Fruit fly (Drosophila melanogaster) whole organism, embryonic: ENCODE results near the gene Takl2.

Source experiments
- CG10462 ChIP-seq: fragments of 200-800 bp; sonication (Bioruptor generic); optimal IDR thresholded peaks from 2 replicates; lab custom pipeline; 2016; ENCODE audit warnings: missing biosample characterization, missing genetic modification characterization
- CG11456 ChIP-seq: fragments of 200-800 bp; sonication (Bioruptor generic); IDR thresholded peaks from 3 replicates; pipeline ENCODE4 v1.3.6; 2022; ENCODE audit warnings: missing biosample characterization, missing genetic modification characterization
- CG11695 ChIP-seq: fragments of 200-800 bp; sonication (Bioruptor generic); IDR thresholded peaks from 3 replicates; pipeline ENCODE4 v1.3.6; 2022; ENCODE audit warnings: missing biosample characterization, missing genetic modification characterization
- CG12219 ChIP-seq: fragments of 200-800 bp; sonication (Bioruptor generic); optimal IDR thresholded peaks from 3 replicates; lab custom pipeline; 2018; ENCODE audit warnings: missing biosample characterization, mild to moderate bottlenecking, missing genetic modification characterization
- CG14710 ChIP-seq: fragments of 200-800 bp; sonication (Bioruptor generic); optimal IDR thresholded peaks from 3 replicates; lab custom pipeline; 2019; ENCODE audit warnings: missing biosample characterization, mild to moderate bottlenecking, missing genetic modification characterization, moderate library complexity
- CG15601 ChIP-seq: fragments of 200-800 bp; sonication (Bioruptor generic); optimal IDR thresholded peaks from 3 replicates; lab custom pipeline; 2019; ENCODE audit warnings: missing biosample characterization, mild to moderate bottlenecking, missing genetic modification characterization, moderate library complexity
- CG1602 ChIP-seq: fragments of 200-800 bp; sonication (Bioruptor generic); optimal IDR thresholded peaks from 3 replicates; lab custom pipeline; 2016; ENCODE audit warnings: missing biosample characterization, missing genetic modification characterization
- CG17802 ChIP-seq: fragments of 200-800 bp; sonication (Bioruptor generic); optimal IDR thresholded peaks from 2 replicates; lab custom pipeline; 2018; ENCODE audit warnings: missing biosample characterization, mild to moderate bottlenecking, missing genetic modification characterization, moderate library complexity
- CG18262 ChIP-seq: fragments of 200-800 bp; optimal IDR thresholded peaks from 3 replicates; lab custom pipeline; 2019; ENCODE audit warnings: missing biosample characterization, mild to moderate bottlenecking, missing genetic modification characterization, moderate library complexity
- CG18476 ChIP-seq: fragments of 200-800 bp; sonication (Bioruptor generic); optimal IDR thresholded peaks from 2 replicates; lab custom pipeline; 2016; ENCODE audit warnings: missing biosample characterization, mild to moderate bottlenecking, missing genetic modification characterization
- CG18599 ChIP-seq: fragments of 200-800 bp; sonication (Bioruptor generic); optimal IDR thresholded peaks from 3 replicates; lab custom pipeline; 2017; ENCODE audit warnings: missing biosample characterization, missing genetic modification characterization, mild to moderate bottlenecking, moderate library complexity, missing genetic modification reagents
- CG2116 ChIP-seq: fragments of 200-800 bp; sonication (Bioruptor generic); optimal IDR thresholded peaks from 3 replicates; lab custom pipeline; 2018; ENCODE audit warnings: missing biosample characterization, mild to moderate bottlenecking, missing genetic modification characterization
- CG2712 ChIP-seq: fragments of 200-800 bp; optimal IDR thresholded peaks from 3 replicates; lab custom pipeline; 2019; ENCODE audit warnings: missing biosample characterization, mild to moderate bottlenecking, missing genetic modification characterization, moderate library complexity
- CG31388 ChIP-seq: fragments of 200-800 bp; sonication (Bioruptor generic); optimal IDR thresholded peaks from 2 replicates; lab custom pipeline; 2016; ENCODE audit warnings: missing biosample characterization, missing genetic modification characterization
- CG42726 ChIP-seq: fragments of 200-800 bp; sonication (Bioruptor generic); IDR thresholded peaks from 2 replicates; pipeline ENCODE4 v1.3.6; 2022; ENCODE audit warnings: missing biosample characterization, missing genetic modification characterization; ENCODE audit not compliant: partially characterized antibody
- CG4328 ChIP-seq: fragments of 200-800 bp; sonication (Bioruptor generic); optimal IDR thresholded peaks from 3 replicates; lab custom pipeline; 2017; ENCODE audit warnings: missing biosample characterization, missing genetic modification reagents, missing genetic modification characterization
- CG4424 ChIP-seq: fragments of 200-800 bp; sonication (Bioruptor generic); optimal IDR thresholded peaks from 3 replicates; lab custom pipeline; 2016; ENCODE audit warnings: missing biosample characterization, missing genetic modification characterization
- CG4820 ChIP-seq: fragments of 200-800 bp; sonication (Bioruptor generic); optimal IDR thresholded peaks from 3 replicates; lab custom pipeline; 2016; ENCODE audit warnings: missing biosample characterization, missing genetic modification characterization
- CG6683 ChIP-seq: fragments of 200-800 bp; sonication (Bioruptor generic); optimal IDR thresholded peaks from 2 replicates; lab custom pipeline; 2017; ENCODE audit warnings: missing biosample characterization, mild to moderate bottlenecking, missing genetic modification characterization, missing genetic modification reagents
- CG6854 ChIP-seq: fragments of 200-800 bp; sonication (Bioruptor generic); optimal IDR thresholded peaks from 3 replicates; lab custom pipeline; 2017; ENCODE audit warnings: missing biosample characterization, mild to moderate bottlenecking, missing genetic modification characterization
- CG7745 ChIP-seq: fragments of 200-800 bp; sonication (Bioruptor generic); optimal IDR thresholded peaks from 2 replicates; lab custom pipeline; 2018; ENCODE audit warnings: missing biosample characterization, mild to moderate bottlenecking, missing genetic modification characterization, moderate library complexity
- CG9215 ChIP-seq: fragments of 200-800 bp; sonication (Bioruptor generic); IDR thresholded peaks from 2 replicates; pipeline ENCODE4 v1.3.6; 2022; ENCODE audit warnings: missing biosample characterization, missing genetic modification characterization
- CG9932 ChIP-seq: fragments of 200-800 bp; sonication (Bioruptor generic); IDR thresholded peaks from 2 replicates; pipeline ENCODE4 v1.3.6; 2022; ENCODE audit warnings: missing biosample characterization, missing genetic modification characterization
- Elba2 ChIP-seq: fragments of 200-800 bp; sonication (Bioruptor generic); optimal IDR thresholded peaks from 3 replicates; lab custom pipeline; 2016; ENCODE audit warnings: missing biosample characterization, missing genetic modification characterization
- Ets65A ChIP-seq: fragments of 200-800 bp; sonication (Bioruptor generic); peaks from one replicate; lab custom pipeline; 2016; ENCODE audit warnings: missing biosample characterization, missing genetic modification characterization
- Hey ChIP-seq: fragments of 200-800 bp; sonication (Bioruptor generic); optimal IDR thresholded peaks from 3 replicates; lab custom pipeline; 2018; ENCODE audit warnings: missing biosample characterization, mild to moderate bottlenecking, missing genetic modification characterization
- Mad ChIP-seq: fragments of 200-800 bp; sonication (Bioruptor generic); optimal IDR thresholded peaks from 2 replicates; lab custom pipeline; 2016; ENCODE audit warnings: missing biosample characterization, missing genetic modification characterization
- Optix ChIP-seq: fragments of 200-800 bp; sonication (Bioruptor generic); IDR thresholded peaks from 3 replicates; pipeline ENCODE4 v1.3.6; 2022; ENCODE audit warnings: missing biosample characterization, missing genetic modification characterization
- Ptx1 ChIP-seq: fragments of 200-800 bp; sonication (Bioruptor generic); IDR thresholded peaks from 2 replicates; pipeline ENCODE4 v1.3.6; 2022; ENCODE audit warnings: missing biosample characterization, missing genetic modification characterization
- Rfx ChIP-seq: fragments of 200-800 bp; sonication (Bioruptor generic); IDR thresholded peaks from 2 replicates; pipeline ENCODE4 v1.3.6; 2022; ENCODE audit warnings: missing biosample characterization, missing genetic modification characterization
- Ssrp ChIP-seq: fragments of 200-800 bp; sonication (Bioruptor generic); optimal IDR thresholded peaks from 2 replicates; lab custom pipeline; 2018; ENCODE audit warnings: missing biosample characterization, mild to moderate bottlenecking, missing genetic modification characterization, moderate library complexity
- Trl ChIP-seq, 3 experiments: fragments of >200 bp in 2 of 3; fragments of 200-800 bp in 1 of 3; sonication (Bioruptor generic) in 1 of 3; optimal IDR thresholded peaks; 2 replicates in 1 of 3; 3 replicates in 2 of 3; lab custom pipeline; 2016 to 2017; ENCODE audit warnings: missing biosample characterization in 1 of 3, missing genetic modification characterization in 1 of 3
- Usf ChIP-seq: fragments of 200-800 bp; sonication (Bioruptor generic); optimal IDR thresholded peaks from 2 replicates; lab custom pipeline; 2017; ENCODE audit warnings: missing genotype, missing biosample characterization, missing genetic modification characterization
- ara ChIP-seq: fragments of 200-800 bp; sonication (Bioruptor generic); IDR thresholded peaks from 2 replicates; pipeline ENCODE4 v1.3.6; 2022; ENCODE audit warnings: missing biosample characterization, missing genetic modification characterization
- ase ChIP-seq: fragments of 200-800 bp; sonication (Bioruptor generic); IDR thresholded peaks from 3 replicates; pipeline ENCODE4 v1.3.6; 2022; ENCODE audit warnings: missing biosample characterization, missing genetic modification characterization
- croc ChIP-seq: fragments of 200-800 bp; sonication (Bioruptor generic); conservative IDR thresholded peaks from 3 replicates; pipeline ENCODE4 v1.3.6; 2022; ENCODE audit warnings: missing biosample characterization, missing genetic modification characterization
- disco-r ChIP-seq: fragments of 200-800 bp; sonication (Bioruptor generic); optimal IDR thresholded peaks from 2 replicates; lab custom pipeline; 2016; ENCODE audit warnings: missing biosample characterization, missing genetic modification characterization
- dmrt11E ChIP-seq: fragments of 200-800 bp; sonication (Bioruptor generic); optimal IDR thresholded peaks from 3 replicates; lab custom pipeline; 2018; ENCODE audit warnings: missing biosample characterization, mild to moderate bottlenecking, missing genetic modification characterization, moderate library complexity
- fu2 ChIP-seq: fragments of 200-800 bp; sonication (Bioruptor generic); optimal IDR thresholded peaks from 2 replicates; lab custom pipeline; 2016; ENCODE audit warnings: missing biosample characterization, missing genetic modification characterization
- gsb-n ChIP-seq: fragments of 200-800 bp; sonication (Bioruptor generic); optimal IDR thresholded peaks from 3 replicates; lab custom pipeline; 2018; ENCODE audit warnings: missing biosample characterization, mild to moderate bottlenecking, missing genetic modification characterization
- pan ChIP-seq, 4 experiments: fragments of >200 bp in 3 of 4; fragments of 200-800 bp in 1 of 4; sonication (Bioruptor generic) in 1 of 4; optimal IDR thresholded peaks in 3 of 4; IDR thresholded peaks in 1 of 4; 2 replicates each; pipeline versions ENCODE4 v1.3.6 to Lab custom; 2017 to 2022; ENCODE audit warnings: missing biosample characterization in 2 of 4, missing genetic modification characterization in 2 of 4, mixed read lengths in 1 of 4
- ro ChIP-seq: fragments of 200-800 bp; sonication (Bioruptor generic); IDR thresholded peaks from 2 replicates; pipeline ENCODE4 v1.3.6; 2022; ENCODE audit warnings: missing biosample characterization, missing genetic modification characterization
- salm ChIP-seq: fragments of 200-800 bp; sonication (Bioruptor generic); optimal IDR thresholded peaks from 2 replicates; lab custom pipeline; 2018; ENCODE audit warnings: missing biosample characterization, mild to moderate bottlenecking, missing genetic modification characterization
- seq ChIP-seq: fragments of 200-800 bp; sonication (Bioruptor generic); IDR thresholded peaks from 2 replicates; pipeline ENCODE4 v1.3.6; 2022; ENCODE audit warnings: missing biosample characterization, missing genetic modification characterization
- sima ChIP-seq: fragments of 200-800 bp; sonication (Bioruptor generic); optimal IDR thresholded peaks from 2 replicates; lab custom pipeline; 2016; ENCODE audit warnings: missing biosample characterization, missing genetic modification characterization
- slbo ChIP-seq: fragments of 200-800 bp; sonication (Bioruptor generic); IDR thresholded peaks from 2 replicates; pipeline ENCODE4 v1.3.6; 2022; ENCODE audit warnings: missing biosample characterization, missing genetic modification characterization
- sob ChIP-seq: fragments of 200-800 bp; sonication (Bioruptor generic); IDR thresholded peaks from 2 replicates; pipeline ENCODE4 v1.3.6; 2022; ENCODE audit warnings: missing biosample characterization, missing genetic modification characterization
- stc ChIP-seq: fragments of 200-800 bp; sonication (Bioruptor generic); IDR thresholded peaks from 2 replicates; pipeline ENCODE4 v1.3.6; 2022; ENCODE audit warnings: missing biosample characterization, missing genetic modification characterization
- tap ChIP-seq: fragments of 200-800 bp; optimal IDR thresholded peaks from 3 replicates; lab custom pipeline; 2019; ENCODE audit warnings: missing biosample characterization, mild to moderate bottlenecking, missing genetic modification characterization, moderate library complexity
- z ChIP-seq: fragments of 200-800 bp; sonication (Bioruptor generic); IDR thresholded peaks from 3 replicates; pipeline ENCODE4 v1.3.6; 2022; ENCODE audit warnings: missing biosample characterization, missing genetic modification characterization
- zfh1 ChIP-seq: fragments of 200-800 bp; sonication (Bioruptor generic); IDR thresholded peaks from 3 replicates; pipeline ENCODE4 v1.3.6; 2022; ENCODE audit warnings: missing biosample characterization, missing genetic modification characterization

Gene Takl2

dm6 chr3R:22727857-22728256 lies 5.8 kb downstream of the Takl2 start (continued):
- TF ChIP-seq fu2 (GFP tag; lab: Kevin White, UChicago): no peak
- TF ChIP-seq dmrt11E: no peak
- no peak for TF ChIP-seq gsb-n (tag; lab: Kevin White, UChicago)
- TF ChIP-seq CG7745: no peak
- no peak for TF ChIP-seq disco-r
- TF ChIP-seq stc: peak; percentile 66
- TF ChIP-seq CG14710 (tag; lab: Kevin White, UChicago): no peak
- no peak for TF ChIP-seq Ssrp (tag; lab: Kevin White, UChicago)
- TF ChIP-seq sob (GFP tag; lab: Robert Waterston, UW): 0 out of 2 replicates have a peak, but pooled peaks have one; percentile 22
- TF ChIP-seq CG9932 (GFP tag; lab: Robert Waterston, UW): no peak
- no peak for TF ChIP-seq CG12219 (GFP tag; lab: Kevin White, UChicago)
- TF ChIP-seq tap (tag; lab: Kevin White, UChicago): no peak
- TF ChIP-seq CG9215 (GFP tag; lab: Robert Waterston, UW): no peak
- TF ChIP-seq Optix: no peak
- TF ChIP-seq CG11456 (GFP tag; lab: Robert Waterston, UW): no peak
- no peak for TF ChIP-seq CG6683
- no peak for TF ChIP-seq CG15601 (tag; lab: Kevin White, UChicago)
- TF ChIP-seq ro: no peak
- peak; percentile 41; the same call in 1 of the 2 replicates for TF ChIP-seq ara (GFP tag; lab: Robert Waterston, UW)
- no peak for TF ChIP-seq CG1602 (GFP tag; lab: Kevin White, UChicago)
- TF ChIP-seq Hey: no peak
- TF ChIP-seq CG18476 (GFP tag; lab: Kevin White, UChicago): no peak
- TF ChIP-seq zfh1 (GFP tag; lab: Robert Waterston, UW): peak; percentile 33; the same call in 1 of the 3 replicates
- TF ChIP-seq slbo (GFP tag; lab: Robert Waterston, UW): 0 out of 2 replicates have a peak, but pooled peaks have one; percentile 11
- TF ChIP-seq croc (GFP tag; lab: Robert Waterston, UW): no peak
- no peak for TF ChIP-seq CG18599 (GFP tag; lab: Kevin White, UChicago)
- no peak for TF ChIP-seq CG2116 (GFP tag; lab: Kevin White, UChicago)
- TF ChIP-seq Elba2 (GFP tag; lab: Kevin White, UChicago): no peak
- TF ChIP-seq Ptx1 (GFP tag; lab: Robert Waterston, UW): peak; percentile 73
- TF ChIP-seq ase (GFP tag; lab: Robert Waterston, UW): peak; percentile 41; the same call in 1 of the 3 replicates
- no peak for TF ChIP-seq CG42726 (GFP tag; lab: Robert Waterston, UW)
- TF ChIP-seq CG2712: no peak
- no peak for TF ChIP-seq CG31388 (GFP tag; lab: Kevin White, UChicago)
- TF ChIP-seq CG4820 (GFP tag; lab: Kevin White, UChicago): no peak
- no peak for TF ChIP-seq seq (GFP tag; lab: Robert Waterston, UW)
- no peak for TF ChIP-seq CG4328 (GFP tag; lab: Kevin White, UChicago)
- TF ChIP-seq CG11695 (GFP tag; lab: Robert Waterston, UW): no peak
- TF ChIP-seq CG10462 (GFP tag; lab: Kevin White, UChicago): no peak
- peak; percentile 53 for TF ChIP-seq Rfx (GFP tag; lab: Robert Waterston, UW)
- no peak for TF ChIP-seq sima (GFP tag; lab: Kevin White, UChicago)
- no peak for TF ChIP-seq salm
- no peak for TF ChIP-seq CG6854
- TF ChIP-seq CG18262 (tag; lab: Kevin White, UChicago): peak; percentile 25
- no peak for TF ChIP-seq CG17802 (tag; lab: Kevin White, UChicago)
- TF ChIP-seq Ets65A (GFP tag; lab: Kevin White, UChicago): peak; percentile 84
- no peak for TF ChIP-seq CG4424 (GFP tag; lab: Kevin White, UChicago)
- no peak for TF ChIP-seq Mad
- TF ChIP-seq z: no peak
- TF ChIP-seq pan (optimal IDR thresholded peaks at IDR 0.05; lab: Kevin White, UChicago): no peak
- TF ChIP-seq pan (GFP tag; optimal IDR thresholded peaks at IDR 0.05 in 1 of 2, IDR thresholded peaks at IDR 0.05 in 1 of 2): peak in 1 of 2 experiments; percentile 75
- no peak for TF ChIP-seq Usf (GFP tag; lab: Kevin White, UChicago)
- no peak for TF ChIP-seq Trl (optimal IDR thresholded peaks at IDR 0.05; lab: Kevin White, UChicago)
- no peak for TF ChIP-seq Trl (GFP tag; optimal IDR thresholded peaks at IDR 0.05; lab: Kevin White, UChicago)
